Worm (Caenorhabditis elegans) whole organism, young adult: Measurements from ENCODE around the gene T02G5.3.
A peak's percentile ranks its signal among the peaks of the same experiment; 100 is the strongest.

Experiments
- B0035.1 ChIP-seq: sonication (generic microtip); optimal IDR thresholded peaks from 2 replicates; lab custom pipeline; 2016; ENCODE audit warnings: missing genetic modification characterization, mild to moderate bottlenecking, missing compliant biosample characterization, missing genotype, missing genetic modification reagents
- C17E4.6 ChIP-seq: fragments of 200-800 bp; sonication (Bioruptor generic); IDR thresholded peaks from 2 replicates; pipeline ENCODE4 v1.3.6; 2022; ENCODE audit warnings: missing genetic modification reagents, missing genetic modification characterization, missing compliant biosample characterization
- F10E7.11 ChIP-seq: sonication (generic microtip); optimal IDR thresholded peaks from 2 replicates; lab custom pipeline; 2017; ENCODE audit warnings: mild to moderate bottlenecking, missing genetic modification characterization, moderate library complexity, missing compliant biosample characterization
- F55B11.4 ChIP-seq: sonication (generic microtip); optimal IDR thresholded peaks from 2 replicates; lab custom pipeline; 2016; ENCODE audit warnings: missing compliant biosample characterization, missing genetic modification characterization, borderline replicate concordance; ENCODE audit not compliant: insufficient read depth
- K11D2.4 ChIP-seq: fragments of 200-800 bp; sonication (Bioruptor generic); IDR thresholded peaks from 2 replicates; pipeline ENCODE4 v1.3.6; 2022; ENCODE audit warnings: missing genetic modification reagents, missing genetic modification characterization, missing compliant biosample characterization
- Y67H2A.10 ChIP-seq: fragments of 200-800 bp; sonication (Bioruptor generic); conservative IDR thresholded peaks from 2 replicates; pipeline ENCODE4 v1.3.6; 2022; ENCODE audit warnings: missing genetic modification reagents, missing genetic modification characterization, missing compliant biosample characterization
- attf-3 ChIP-seq: fragments of 200-800 bp; sonication (Bioruptor generic); conservative IDR thresholded peaks from 2 replicates; pipeline ENCODE4 v1.3.6; 2022; ENCODE audit warnings: missing genetic modification reagents, missing genetic modification characterization, missing compliant biosample characterization
- attf-6 ChIP-seq: fragments of 200-800 bp; sonication (Bioruptor generic); IDR thresholded peaks from 2 replicates; pipeline ENCODE4 v1.3.6; 2022; ENCODE audit warnings: missing genetic modification reagents, missing genetic modification characterization, missing compliant biosample characterization
- bed-1 ChIP-seq: fragments of 200-800 bp; sonication (Bioruptor generic); IDR thresholded peaks from 2 replicates; pipeline ENCODE4 v1.3.6; 2022; ENCODE audit warnings: missing genetic modification reagents, missing genetic modification characterization, missing compliant biosample characterization
- bed-2 ChIP-seq: fragments of 200-800 bp; sonication (Bioruptor generic); IDR thresholded peaks from 2 replicates; pipeline ENCODE4 v1.3.6; 2022; ENCODE audit warnings: missing genetic modification reagents, missing genetic modification characterization, missing compliant biosample characterization
- cebp-1 ChIP-seq, 2 experiments: fragments of 200-800 bp in 1 of 2; sonication (Bioruptor generic) in 1 of 2; sonication (generic microtip) in 1 of 2; IDR thresholded peaks in 1 of 2; optimal IDR thresholded peaks in 1 of 2; 2 replicates each; pipeline versions ENCODE4 v1.3.6 to Lab custom; 2017 to 2022; ENCODE audit warnings: missing compliant biosample characterization in 2 of 2, missing genetic modification characterization in 2 of 2, mild to moderate bottlenecking in 1 of 2, missing genetic modification reagents in 1 of 2, moderate library complexity in 1 of 2
- ceh-100 ChIP-seq: fragments of 200-800 bp; sonication (Bioruptor generic); IDR thresholded peaks from 2 replicates; pipeline ENCODE4 v1.3.6; 2022; ENCODE audit warnings: missing genetic modification reagents, missing genetic modification characterization, missing compliant biosample characterization
- ceh-27 ChIP-seq: fragments of 200-800 bp; sonication (Bioruptor generic); optimal IDR thresholded peaks from 2 replicates; lab custom pipeline; 2018; ENCODE audit warnings: mild to moderate bottlenecking, missing genetic modification characterization, moderate library complexity, missing compliant biosample characterization
- ceh-58 ChIP-seq: fragments of 200-800 bp; sonication (Bioruptor generic); IDR thresholded peaks from 2 replicates; pipeline ENCODE4 v1.3.6; 2022; ENCODE audit warnings: missing genetic modification characterization, missing compliant biosample characterization
- ceh-79 ChIP-seq: sonication (generic microtip); optimal IDR thresholded peaks from 2 replicates; lab custom pipeline; 2017; ENCODE audit warnings: mild to moderate bottlenecking, missing genetic modification characterization, missing compliant biosample characterization
- die-1 ChIP-seq: sonication (generic microtip); optimal IDR thresholded peaks from 2 replicates; lab custom pipeline; 2016; ENCODE audit warnings: missing genotype, mild to moderate bottlenecking, missing genetic modification characterization, missing compliant biosample characterization
- dpff-1 ChIP-seq: sonication (generic microtip); optimal IDR thresholded peaks from 2 replicates; lab custom pipeline; 2017; ENCODE audit warnings: mild to moderate bottlenecking, missing genetic modification characterization, missing compliant biosample characterization
- him-1 ChIP-seq: sonication (generic microtip); optimal IDR thresholded peaks from 2 replicates; lab custom pipeline; 2016; ENCODE audit warnings: missing genotype, missing genetic modification reagents, missing genetic modification characterization, missing compliant biosample characterization
- hlh-12 ChIP-seq: sonication (generic microtip); optimal IDR thresholded peaks from 2 replicates; lab custom pipeline; 2016; ENCODE audit warnings: missing genetic modification characterization, missing compliant biosample characterization
- hrde-1 ChIP-seq: sonication (generic microtip); optimal IDR thresholded peaks from 2 replicates; lab custom pipeline; 2016; ENCODE audit warnings: missing genetic modification characterization, mild to moderate bottlenecking, missing compliant biosample characterization, moderate library complexity, missing genotype, missing genetic modification reagents, borderline replicate concordance
- lag-1 ChIP-seq: fragments of 200-800 bp; sonication (Bioruptor generic); IDR thresholded peaks from 2 replicates; pipeline ENCODE4 v1.3.6; 2022; ENCODE audit warnings: missing genetic modification reagents, missing genetic modification characterization, missing compliant biosample characterization
- lin-26 ChIP-seq: fragments of 200-800 bp; sonication (Bioruptor generic); IDR thresholded peaks from 2 replicates; pipeline ENCODE4 v1.3.6; 2022; ENCODE audit warnings: missing genetic modification reagents, missing genetic modification characterization, missing compliant biosample characterization
- lin-35 ChIP-seq, 3 experiments: fragments of 150-350 bp in 2 of 3; sonication (generic microtip) in 1 of 3; optimal IDR thresholded peaks; 2 replicates each; lab custom pipeline; 2014 to 2018; ENCODE audit warnings: missing biosample characterization in 3 of 3, missing genetic modification characterization in 3 of 3, missing genetic modification reagents in 3 of 3
- lin-54 ChIP-seq: fragments of 200-800 bp; sonication (Bioruptor generic); optimal IDR thresholded peaks from 2 replicates; lab custom pipeline; 2018; ENCODE audit warnings: mild to moderate bottlenecking, missing genetic modification characterization, missing compliant biosample characterization
- madf-6 ChIP-seq: fragments of 200-800 bp; sonication (Bioruptor generic); IDR thresholded peaks from 2 replicates; pipeline ENCODE4 v1.3.6; 2022; ENCODE audit warnings: missing genetic modification reagents, missing genetic modification characterization, missing compliant biosample characterization
- nfya-1 ChIP-seq: sonication (generic microtip); optimal IDR thresholded peaks from 2 replicates; lab custom pipeline; 2017; ENCODE audit warnings: antibody characterized with exemption, missing compliant biosample characterization, missing genetic modification characterization, borderline replicate concordance; ENCODE audit not compliant: insufficient read depth
- nfyb-1 ChIP-seq: fragments of 200-800 bp; sonication (Bioruptor generic); IDR thresholded peaks from 2 replicates; pipeline ENCODE4 v1.3.6; 2022; ENCODE audit warnings: missing genetic modification reagents, missing genetic modification characterization, missing compliant biosample characterization
- nhr-179 ChIP-seq: sonication (generic microtip); optimal IDR thresholded peaks from 2 replicates; lab custom pipeline; 2016; ENCODE audit warnings: mild to moderate bottlenecking, missing genetic modification characterization, missing compliant biosample characterization
- nhr-90 ChIP-seq: sonication (generic microtip); optimal IDR thresholded peaks from 2 replicates; lab custom pipeline; 2016; ENCODE audit warnings: missing genotype, mild to moderate bottlenecking, missing genetic modification characterization, missing compliant biosample characterization
- pbrm-1 ChIP-seq: fragments of 200-800 bp; sonication (Bioruptor generic); IDR thresholded peaks from 2 replicates; pipeline ENCODE4 v1.3.6; 2022; ENCODE audit warnings: missing genetic modification reagents, missing genetic modification characterization, missing compliant biosample characterization
- pha-4 ChIP-seq: fragments of 150-350 bp; sonication (generic microtip); optimal IDR thresholded peaks from 2 replicates; lab custom pipeline; 2014; ENCODE audit warnings: missing biosample characterization, missing genetic modification reagents, missing genetic modification characterization
- rec-8 ChIP-seq, 2 experiments: sonication (generic microtip); optimal IDR thresholded peaks; 2 replicates each; lab custom pipeline; 2016; ENCODE audit warnings: mild to moderate bottlenecking in 2 of 2, missing genetic modification characterization in 2 of 2, missing genetic modification reagents in 2 of 2, missing genotype in 2 of 2, missing biosample characterization in 1 of 2, missing compliant biosample characterization in 1 of 2, moderate library complexity in 1 of 2
- repo-1 ChIP-seq: sonication (generic microtip); optimal IDR thresholded peaks from 2 replicates; lab custom pipeline; 2017; ENCODE audit warnings: mild to moderate bottlenecking, missing genetic modification characterization, missing compliant biosample characterization
- rpc-1 ChIP-seq, 2 experiments: fragments of 150-350 bp in 1 of 2; sonication (generic microtip) in 1 of 2; optimal IDR thresholded peaks; 2 replicates each; lab custom pipeline; 2014 to 2018; ENCODE audit warnings: missing biosample characterization in 1 of 2, missing genetic modification characterization in 1 of 2, missing genetic modification reagents in 1 of 2, missing genotype in 1 of 2
- somi-1 ChIP-seq: fragments of 200-800 bp; sonication (Bioruptor generic); optimal IDR thresholded peaks from 2 replicates; lab custom pipeline; 2018; ENCODE audit warnings: mild to moderate bottlenecking, missing genetic modification characterization, missing compliant biosample characterization
- tbp1 ChIP-seq: fragments of 200-800 bp; sonication (Bioruptor generic); optimal IDR thresholded peaks from 2 replicates; lab custom pipeline; 2018; ENCODE audit warnings: mild to moderate bottlenecking, missing genetic modification characterization, missing compliant biosample characterization
- tbx-9 ChIP-seq: sonication (generic microtip); optimal IDR thresholded peaks from 2 replicates; lab custom pipeline; 2016; ENCODE audit warnings: borderline replicate concordance, missing genetic modification characterization, inconsistent platforms, missing compliant biosample characterization
- tlf-1 ChIP-seq: fragments of 200-800 bp; sonication (Bioruptor generic); optimal IDR thresholded peaks from 2 replicates; lab custom pipeline; 2018; ENCODE audit warnings: mild to moderate bottlenecking, missing genetic modification characterization, missing compliant biosample characterization
- xnd-1 ChIP-seq: sonication (generic microtip); optimal IDR thresholded peaks from 2 replicates; lab custom pipeline; 2016; ENCODE audit warnings: missing genotype, missing genetic modification reagents, missing genetic modification characterization, missing compliant biosample characterization
- ztf-25 ChIP-seq: fragments of 200-800 bp; sonication (Bioruptor generic); IDR thresholded peaks from 2 replicates; pipeline ENCODE4 v1.3.6; 2022; ENCODE audit warnings: missing genetic modification reagents, missing genetic modification characterization, missing compliant biosample characterization
- ztf-28 ChIP-seq: fragments of 200-800 bp; sonication (Bioruptor generic); IDR thresholded peaks from 2 replicates; pipeline ENCODE4 v1.3.6; 2022; ENCODE audit warnings: missing genetic modification reagents, missing genetic modification characterization, missing compliant biosample characterization

T02G5.3 gene

ce11 chrII:7122661-7123418, 29.7 kb downstream of the T02G5.3 start, which contains the start of gene F10E7.11 (continued):
- TF ChIP-seq madf-6 (no peak; the same call in 1 of the 2 replicates), pbrm-1 (peak; percentile 65; the same call in 1 of the 2 replicates), attf-3 (GFP tag; lab: Robert Waterston, UW) (0 out of 2 replicates have a peak, but pooled peaks have one; percentile 39)

DNA sequence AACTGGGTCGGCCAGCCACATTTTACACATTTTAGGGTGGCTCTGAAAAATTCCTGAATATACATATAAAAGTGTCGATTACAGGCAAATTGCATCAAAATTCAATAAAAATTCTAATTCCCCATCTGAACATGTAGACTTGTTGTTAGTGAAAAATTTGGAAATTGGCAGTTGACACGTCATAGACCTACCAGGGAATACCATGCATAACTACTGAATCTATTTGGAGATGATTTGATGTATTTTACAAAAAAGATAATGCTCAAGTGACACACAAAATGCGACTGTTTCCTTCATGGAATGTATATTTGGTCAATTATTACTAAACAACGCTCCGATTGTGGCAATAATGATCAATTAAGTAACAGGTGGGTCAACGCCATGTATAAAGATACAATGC, 33.3 kb downstream of the T02G5.3 start, which contains the start of gene F10E7.1:
Gene F10E7.1 (plus strand): TSS at position 301 of the 400 bp plus-strand sequence.
- TF ChIP-seq ztf-28: no peak
- TF ChIP-seq lag-1 (GFP tag; lab: Robert Waterston, UW): no peak
- TF ChIP-seq pha-4 (tag; lab: Kevin White, UChicago): no peak
- no peak for TF ChIP-seq lin-54 (GFP tag; lab: Kevin White, UChicago)
- TF ChIP-seq nhr-179 (tag; lab: Kevin White, UChicago): no peak
- no peak for TF ChIP-seq cebp-1 (GFP tag; IDR thresholded peaks at IDR 0.05; lab: Robert Waterston, UW)
- no peak for TF ChIP-seq cebp-1 (tag; optimal IDR thresholded peaks at IDR 0.05; lab: Kevin White, UChicago)
- TF ChIP-seq K11D2.4 (GFP tag; lab: Robert Waterston, UW): no peak
- TF ChIP-seq dpff-1 (tag; lab: Kevin White, UChicago): no peak
- TF ChIP-seq attf-6 (GFP tag; lab: Robert Waterston, UW): no peak
- no peak for TF ChIP-seq pbrm-1
- TF ChIP-seq die-1 (tag; lab: Kevin White, UChicago): no peak
- TF ChIP-seq hlh-12: no peak
- TF ChIP-seq lin-35 (GFP tag; optimal IDR thresholded peaks at IDR 0.05; lab: Kevin White, UChicago): no peak
- TF ChIP-seq ceh-100 (GFP tag; lab: Robert Waterston, UW): no peak
- no peak for TF ChIP-seq somi-1 (GFP tag; lab: Kevin White, UChicago)
- TF ChIP-seq bed-2 (GFP tag; lab: Robert Waterston, UW): no peak
- TF ChIP-seq B0035.1: no peak
- TF ChIP-seq tlf-1: no peak

DNA sequence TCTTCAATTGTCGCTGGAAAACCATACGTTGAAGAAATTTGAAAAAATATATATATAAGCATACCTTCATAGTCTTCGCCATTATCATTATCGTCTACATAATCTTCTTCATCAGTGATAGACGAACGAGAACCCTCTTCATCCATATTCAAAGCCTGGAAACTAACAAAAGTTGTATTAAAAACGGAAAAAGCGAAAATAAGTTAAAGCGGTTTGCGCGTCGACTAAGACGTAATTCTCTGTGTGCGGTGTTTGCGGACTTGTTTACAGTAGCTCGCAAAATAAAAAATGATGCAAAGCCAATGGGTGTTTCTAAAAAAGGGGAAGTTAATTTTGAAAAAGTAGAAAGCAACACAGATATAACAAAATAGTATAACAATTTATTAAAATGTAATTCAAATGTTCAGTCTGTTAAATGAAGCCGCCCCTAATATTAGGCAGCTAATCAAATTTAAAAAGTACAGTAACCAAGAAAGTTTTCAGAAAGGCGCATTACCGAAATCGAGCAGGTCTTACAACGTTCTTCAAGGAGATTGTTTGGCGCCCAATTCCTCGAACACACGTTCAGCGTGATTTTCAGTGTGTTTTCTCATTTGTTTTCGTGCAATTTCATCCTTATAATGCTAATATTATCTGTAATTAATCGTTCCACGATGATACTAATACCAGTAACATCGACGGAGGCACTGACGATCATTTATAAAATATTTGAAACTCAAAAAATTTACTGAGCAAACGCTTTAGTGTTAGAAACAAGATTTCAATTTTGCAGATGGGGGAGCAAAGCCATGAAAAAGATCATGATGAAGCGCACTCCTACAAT, 38.9 kb downstream of the T02G5.3 start, which contains the start of the genes T07F8.4 and gld-3:
Gene T07F8.4 (minus strand): TSS at position 162 of the 823 bp plus-strand sequence.
Gene gld-3 (plus strand): TSS at position 773 of the 823 bp plus-strand sequence.
- TF ChIP-seq tbx-9 (tag; lab: Kevin White, UChicago): no peak
- no peak for TF ChIP-seq nfya-1 (tag; lab: Kevin White, UChicago)
- no peak for TF ChIP-seq F55B11.4 (tag; lab: Kevin White, UChicago)
- TF ChIP-seq nfyb-1 (GFP tag; lab: Robert Waterston, UW): no peak
- TF ChIP-seq hrde-1 (tag; lab: Kevin White, UChicago): no peak
- TF ChIP-seq C17E4.6 (GFP tag; lab: Robert Waterston, UW): no peak
- TF ChIP-seq ceh-27 (GFP tag; lab: Kevin White, UChicago): no peak
- TF ChIP-seq xnd-1: peak; percentile 85
- TF ChIP-seq K11D2.4 (GFP tag; lab: Robert Waterston, UW): no peak
- no peak for TF ChIP-seq ztf-25 (GFP tag; lab: Robert Waterston, UW)
- no peak for TF ChIP-seq somi-1 (GFP tag; lab: Kevin White, UChicago)
- TF ChIP-seq ceh-58 (GFP tag; lab: Robert Waterston, UW): no peak
- no peak for TF ChIP-seq tbp1 (GFP tag; lab: Kevin White, UChicago)
- no peak for TF ChIP-seq F10E7.11 (tag; lab: Kevin White, UChicago)
- TF ChIP-seq lin-26 (GFP tag; lab: Robert Waterston, UW): no peak
- no peak for TF ChIP-seq ceh-100 (GFP tag; lab: Robert Waterston, UW)
- no peak for TF ChIP-seq rec-8 (tag; optimal IDR thresholded peaks at IDR 0.05; lab: Kevin White, UChicago)
- no peak for TF ChIP-seq bed-1 (GFP tag; lab: Robert Waterston, UW)
- peak; percentile 24 for TF ChIP-seq him-1
- TF ChIP-seq repo-1 (tag; lab: Kevin White, UChicago): no peak
- TF ChIP-seq Y67H2A.10 (GFP tag; lab: Robert Waterston, UW): no peak
- TF ChIP-seq ceh-79 (tag; lab: Kevin White, UChicago): no peak
- TF ChIP-seq rpc-1 (optimal IDR thresholded peaks at IDR 0.05; lab: Kevin White, UChicago): no peak
- no peak for TF ChIP-seq rpc-1 (tag; optimal IDR thresholded peaks at IDR 0.05; lab: Kevin White, UChicago)
- TF ChIP-seq madf-6: peak; percentile 93
- no peak for TF ChIP-seq nhr-90 (tag; lab: Kevin White, UChicago)
